Worm (Caenorhabditis elegans) whole organism, late embryonic: ENCODE results near the gene hpo-26.

ENCODE experiments used
- ceh-9 ChIP-seq: sonication (generic microtip); optimal IDR thresholded peaks from 2 replicates; lab custom pipeline; 2016; ENCODE audit warnings: mild to moderate bottlenecking, missing genetic modification characterization, inconsistent platforms, missing compliant biosample characterization
- nfya-1 ChIP-seq: sonication (generic microtip); optimal IDR thresholded peaks from 2 replicates; lab custom pipeline; 2017; ENCODE audit warnings: missing genetic modification characterization, mild to moderate bottlenecking, missing compliant biosample characterization, antibody characterized with exemption, moderate library complexity
- pha-4 ChIP-seq: fragments of 150-350 bp; optimal IDR thresholded peaks from 2 replicates; lab custom pipeline; 2018; ENCODE audit warnings: missing biosample characterization, missing genetic modification reagents, missing genetic modification characterization
- tbx-7 ChIP-seq: sonication (generic microtip); optimal IDR thresholded peaks from 2 replicates; lab custom pipeline; 2016; ENCODE audit warnings: missing genotype, missing genetic modification characterization, missing compliant biosample characterization

- TF ChIP-seq ceh-9 (tag; lab: Kevin White, UChicago) (no peak), tbx-7 (tag; lab: Kevin White, UChicago) (no peak), nfya-1 (tag; lab: Kevin White, UChicago) (no peak), pha-4 (tag; lab: Kevin White, UChicago) (no peak)
Measured at ce11 chrV:6544999-6545398, 12.1 kb upstream of the hpo-26 start.
